Worm (Caenorhabditis elegans) whole organism, L1 larva: ENCODE measurements around the gene clec-257.

Experiments
- dpl-1 ChIP-seq, 3 experiments: fragments of 150-350 bp in 2 of 3; sonication (generic microtip) in 1 of 3; optimal IDR thresholded peaks; 2 replicates each; lab custom pipeline; 2014 to 2017; ENCODE audit warnings: missing biosample characterization in 3 of 3, missing genetic modification characterization in 3 of 3, missing genetic modification reagents in 3 of 3
- efl-3 ChIP-seq: fragments of 200-800 bp; sonication (Bioruptor generic); optimal IDR thresholded peaks from 2 replicates; lab custom pipeline; 2018; ENCODE audit warnings: mild to moderate bottlenecking, missing genetic modification characterization, missing compliant biosample characterization
- elt-3 ChIP-seq, 6 experiments: fragments of 150-350 bp in 1 of 6; sonication (generic microtip); optimal IDR thresholded peaks; 2 replicates each; lab custom pipeline; 2017 to 2018; ENCODE audit warnings: missing biosample characterization in 6 of 6, missing genetic modification characterization in 6 of 6, inconsistent platforms in 1 of 6
- ets-5 ChIP-seq: fragments of 200-800 bp; sonication (Bioruptor generic); IDR thresholded peaks from 2 replicates; pipeline ENCODE4 v1.3.6; 2022; ENCODE audit warnings: missing genetic modification characterization, missing compliant biosample characterization
- mab-9 ChIP-seq: fragments of 200-800 bp; sonication (Bioruptor generic); IDR thresholded peaks from 2 replicates; pipeline ENCODE4 v1.3.6; 2022; ENCODE audit warnings: missing genetic modification reagents, missing genetic modification characterization, missing compliant biosample characterization
- mdl-1 ChIP-seq, 2 experiments: fragments of 150-350 bp; optimal IDR thresholded peaks; 2 replicates each; lab custom pipeline; 2014 to 2017; ENCODE audit warnings: missing biosample characterization in 2 of 2, missing genetic modification characterization in 2 of 2, inconsistent platforms in 1 of 2
- mep-1 ChIP-seq: fragments of 150-350 bp; optimal IDR thresholded peaks from 2 replicates; lab custom pipeline; 2014; ENCODE audit warnings: missing biosample characterization, missing genetic modification characterization
- nhr-47 ChIP-seq: sonication (generic microtip); optimal IDR thresholded peaks from 2 replicates; lab custom pipeline; 2016; ENCODE audit warnings: mild to moderate bottlenecking, missing genetic modification characterization, moderate library complexity, missing compliant biosample characterization
- pag-3 ChIP-seq: sonication (generic microtip); optimal IDR thresholded peaks from 2 replicates; lab custom pipeline; 2017; ENCODE audit warnings: missing genetic modification characterization, mild to moderate bottlenecking, missing compliant biosample characterization, antibody characterized with exemption, borderline replicate concordance; ENCODE audit not compliant: insufficient read depth
- snpc-4 ChIP-seq: fragments of 150-350 bp; optimal IDR thresholded peaks from 2 replicates; lab custom pipeline; 2014; ENCODE audit warnings: missing biosample characterization, missing genetic modification characterization

DNA sequence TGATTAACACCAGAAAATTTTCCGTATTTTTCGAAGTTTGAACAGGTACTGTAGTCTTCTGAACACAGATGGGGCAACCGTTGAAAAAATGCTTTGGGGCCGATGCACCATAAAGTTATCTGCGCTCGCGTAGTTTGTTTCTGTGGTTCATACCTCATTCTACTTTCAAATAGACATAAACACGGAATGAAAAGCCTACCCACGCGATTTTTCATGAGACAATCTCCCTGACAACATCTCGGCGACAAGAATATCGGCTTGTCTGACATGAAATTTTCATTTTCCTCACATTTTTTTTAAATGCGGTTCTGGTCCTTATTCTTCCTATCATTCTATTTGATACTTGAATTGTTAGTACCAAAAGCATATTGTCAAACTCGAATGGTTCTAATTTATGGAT is at the start of gene clec-257:
- TF ChIP-seq elt-3 (tag; optimal IDR thresholded peaks at IDR 0.05; lab: Kevin White, UChicago) (no peak), mep-1 (no peak), mdl-1 (tag; optimal IDR thresholded peaks at IDR 0.05; lab: Kevin White, UChicago) (no peak), pag-3 (tag; lab: Kevin White, UChicago) (no peak), snpc-4 (tag; lab: Kevin White, UChicago) (no peak), nhr-47 (tag; lab: Kevin White, UChicago) (no peak), ets-5 (GFP tag; lab: Robert Waterston, UW) (no peak), efl-3 (GFP tag; lab: Kevin White, UChicago) (no peak), dpl-1 (GFP tag; optimal IDR thresholded peaks at IDR 0.05; lab: Kevin White, UChicago) (no peak), mab-9 (GFP tag; lab: Robert Waterston, UW) (no peak)
